Worm (Caenorhabditis elegans): Measurements from ENCODE around the gene Y73F8A.27.
A peak's percentile ranks its signal among the peaks of the same experiment; 100 is the strongest.

Gene Y73F8A.27

DNA sequence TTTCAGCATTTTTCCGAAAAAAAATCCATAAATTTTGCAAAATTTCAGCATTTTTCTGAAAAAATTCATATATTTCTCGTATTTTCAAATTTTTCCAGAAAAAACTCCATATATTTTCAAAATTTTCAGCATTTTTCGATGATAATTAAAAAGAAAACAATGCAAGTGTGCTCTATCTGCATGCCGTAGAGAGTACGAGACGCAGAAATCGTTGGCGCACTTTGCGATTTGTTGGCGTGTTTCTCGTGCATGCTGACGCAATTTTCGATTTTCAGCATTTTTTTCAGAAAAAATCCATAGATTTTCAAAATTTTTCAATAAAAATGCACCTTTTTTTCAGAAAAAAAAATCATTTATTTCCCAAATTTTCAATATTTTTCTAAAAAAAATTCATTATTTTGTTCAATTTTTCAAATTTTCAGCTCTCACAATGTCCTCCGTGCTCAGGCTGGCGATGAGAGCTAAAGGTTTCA, at the start of gene Y73F8A.27 (continued):
- TF ChIP-seq pha-4 (GFP tag; IDR thresholded peaks at IDR 0.05) = peak; percentile 78
- TF ChIP-seq pha-4 (tag; optimal IDR thresholded peaks at IDR 0.05) = peak; percentile 85
- peak; percentile 89 for TF ChIP-seq mdt-29 (GFP tag; IDR thresholded peaks at IDR 0.05)
- TF ChIP-seq madf-9 (GFP tag; conservative IDR thresholded peaks at IDR 0.05) = peak; percentile 79
- TF ChIP-seq aly-2 (tag; optimal IDR thresholded peaks at IDR 0.05) = no peak
- no peak for TF ChIP-seq ceh-32 (tag; optimal IDR thresholded peaks at IDR 0.05; ENCODE audit: poor library complexity)
- peak; percentile 88 for TF ChIP-seq hlh-11 (tag; optimal IDR thresholded peaks at IDR 0.05)
- peak; percentile 79; the same call in 1 of the 2 replicates for TF ChIP-seq php-3 (GFP tag; IDR thresholded peaks at IDR 0.05)
- peak; percentile 81 for TF ChIP-seq ctbp-1 (GFP tag; IDR thresholded peaks at IDR 0.05)
- TF ChIP-seq fos-1 (tag; optimal IDR thresholded peaks at IDR 0.05) = no peak
- TF ChIP-seq nhr-41 (GFP tag; IDR thresholded peaks at IDR 0.05) = no peak
- peak; percentile 85 for TF ChIP-seq nhr-42 (GFP tag; IDR thresholded peaks at IDR 0.05)
- TF ChIP-seq daf-8 (GFP tag; IDR thresholded peaks at IDR 0.05) = no peak
- peak in 1 of 2 experiments; percentile 14 for TF ChIP-seq mdl-1 (tag; optimal IDR thresholded peaks at IDR 0.05)
- TF ChIP-seq ztf-7 (tag; optimal IDR thresholded peaks at IDR 0.05) = peak; percentile 19
- no peak for TF ChIP-seq F44E2.7 (GFP tag; IDR thresholded peaks at IDR 0.05)
- peak; percentile 23 for TF ChIP-seq pqm-1 (tag; optimal IDR thresholded peaks at IDR 0.05)
- TF ChIP-seq unc-62 (GFP tag; optimal IDR thresholded peaks at IDR 0.05 in 1 of 2) = peak in 1 of 2 experiments; percentile 93
- TF ChIP-seq unc-62 (tag; optimal IDR thresholded peaks at IDR 0.05) = no peak
- TF ChIP-seq nhr-25 (tag; optimal IDR thresholded peaks at IDR 0.05; ENCODE audit: borderline replicate concordance, insufficient read depth) = no peak
- TF ChIP-seq lsy-2 (tag; optimal IDR thresholded peaks at IDR 0.05) = peak; percentile 82 to 96
- no peak for TF ChIP-seq lim-7 (GFP tag; IDR thresholded peaks at IDR 0.05)
- TF ChIP-seq daf-16 (GFP tag; optimal IDR thresholded peaks at IDR 0.05) = peak in 1 of 2 experiments; percentile 64
- peak; percentile 87 for TF ChIP-seq daf-16 (tag; optimal IDR thresholded peaks at IDR 0.05)
- TF ChIP-seq spr-3 (GFP tag; optimal IDR thresholded peaks at IDR 0.05) = peak; percentile 75
- 0 out of 2 replicates have a peak, but pooled peaks have one; percentile 27 for TF ChIP-seq tra-1 (GFP tag; IDR thresholded peaks at IDR 0.05)
- TF ChIP-seq lin-29 (GFP tag; IDR thresholded peaks at IDR 0.05) = peak; percentile 56; the same call in 1 of the 2 replicates
- no peak for TF ChIP-seq ZK546.5 (tag; optimal IDR thresholded peaks at IDR 0.05)
- no peak for TF ChIP-seq D1046.2 (GFP tag; IDR thresholded peaks at IDR 0.05)
- TF ChIP-seq zfp-3 (GFP tag; conservative IDR thresholded peaks at IDR 0.05) = peak; percentile 84
- no peak for TF ChIP-seq daf-19 (GFP tag; conservative IDR thresholded peaks at IDR 0.05)
- no peak for TF ChIP-seq ces-1 (GFP tag; optimal IDR thresholded peaks at IDR 0.05)
- peak; percentile 77 for TF ChIP-seq fkh-10 (GFP tag; optimal IDR thresholded peaks at IDR 0.05)
- TF ChIP-seq nhr-111 (GFP tag; optimal IDR thresholded peaks at IDR 0.05) = no peak
- TF ChIP-seq attf-4 (tag; optimal IDR thresholded peaks at IDR 0.05) = no peak
- TF ChIP-seq nhr-28 (tag; optimal IDR thresholded peaks at IDR 0.05) = peak; percentile 58
- TF ChIP-seq nhr-48 (tag; optimal IDR thresholded peaks at IDR 0.05) = peak; percentile 73
- TF ChIP-seq dpl-1 (GFP tag; optimal IDR thresholded peaks at IDR 0.05) = peak; percentile 79
- TF ChIP-seq tag-97 (GFP tag; IDR thresholded peaks at IDR 0.05) = no peak
- TF ChIP-seq R02D3.7 (tag; optimal IDR thresholded peaks at IDR 0.05) = no peak
- peak; percentile 94 for TF ChIP-seq nhr-77 (tag; optimal IDR thresholded peaks at IDR 0.05)
- TF ChIP-seq lin-39 (tag; optimal IDR thresholded peaks at IDR 0.05) = no peak
- no peak for TF ChIP-seq gei-8 (GFP tag; optimal IDR thresholded peaks at IDR 0.05)
- no peak for TF ChIP-seq ceh-62 (tag; optimal IDR thresholded peaks at IDR 0.05)
- peak; percentile 86 for TF ChIP-seq nhr-6 (tag; optimal IDR thresholded peaks at IDR 0.05)
- TF ChIP-seq mxl-2 (GFP tag; conservative IDR thresholded peaks at IDR 0.05) = peak; percentile 29; the same call in 1 of the 2 replicates
- peak; percentile 45 for TF ChIP-seq vab-7 (GFP tag; IDR thresholded peaks at IDR 0.05)
- TF ChIP-seq Y105C5A.15 (GFP tag; IDR thresholded peaks at IDR 0.05) = no peak
- no peak for TF ChIP-seq ZK337.2 (GFP tag; IDR thresholded peaks at IDR 0.05)
- no peak for TF ChIP-seq cey-2 (tag; optimal IDR thresholded peaks at IDR 0.05; ENCODE audit: borderline replicate concordance, insufficient read depth)
- TF ChIP-seq hif-1 (tag; optimal IDR thresholded peaks at IDR 0.05) = peak; percentile 12 to 73
- no peak for TF ChIP-seq unc-39 (tag; optimal IDR thresholded peaks at IDR 0.05)

Data from whole organism, L4 larva.